Worm (Caenorhabditis elegans) whole organism, L1 larva: Measurements from ENCODE around the gene fipr-1.

Experiments used
- C04F5.9 ChIP-seq: sonication (generic microtip); optimal IDR thresholded peaks from 2 replicates; lab custom pipeline; 2016; ENCODE audit warnings: missing genetic modification characterization, missing compliant biosample characterization
- C16A3.4 ChIP-seq: fragments of 150-350 bp; optimal IDR thresholded peaks from 2 replicates; lab custom pipeline; 2014; ENCODE audit warnings: missing biosample characterization, missing genetic modification characterization
- alr-1 ChIP-seq: fragments of 200-800 bp; sonication (Bioruptor generic); optimal IDR thresholded peaks from 2 replicates; lab custom pipeline; 2018; ENCODE audit warnings: borderline replicate concordance, mild to moderate bottlenecking, missing genetic modification characterization, missing compliant biosample characterization
- aly-2 ChIP-seq: fragments of 150-350 bp; optimal IDR thresholded peaks from 2 replicates; lab custom pipeline; 2014; ENCODE audit warnings: missing biosample characterization, missing genetic modification characterization
- ceh-8 ChIP-seq: fragments of 200-800 bp; sonication (Bioruptor generic); optimal IDR thresholded peaks from 2 replicates; lab custom pipeline; 2018; ENCODE audit warnings: mild to moderate bottlenecking, missing genetic modification characterization, moderate library complexity, missing compliant biosample characterization
- ceh-90 ChIP-seq: sonication (generic microtip); optimal IDR thresholded peaks from 2 replicates; lab custom pipeline; 2016; ENCODE audit warnings: missing genetic modification characterization, missing compliant biosample characterization
- dpl-1 ChIP-seq, 3 experiments: fragments of 150-350 bp in 2 of 3; sonication (generic microtip) in 1 of 3; optimal IDR thresholded peaks; 2 replicates each; lab custom pipeline; 2014 to 2017; ENCODE audit warnings: missing biosample characterization in 3 of 3, missing genetic modification characterization in 3 of 3, missing genetic modification reagents in 3 of 3
- efl-3 ChIP-seq: fragments of 200-800 bp; sonication (Bioruptor generic); optimal IDR thresholded peaks from 2 replicates; lab custom pipeline; 2018; ENCODE audit warnings: mild to moderate bottlenecking, missing genetic modification characterization, missing compliant biosample characterization
- egl-13 ChIP-seq: sonication (generic microtip); optimal IDR thresholded peaks from 2 replicates; lab custom pipeline; 2016; ENCODE audit warnings: missing genotype, missing genetic modification reagents, missing genetic modification characterization, missing compliant biosample characterization
- egl-27 ChIP-seq, 2 experiments: fragments of 150-350 bp in 1 of 2; sonication (generic microtip); optimal IDR thresholded peaks; 3 replicates each; lab custom pipeline; 2017 to 2018; ENCODE audit warnings: missing biosample characterization in 2 of 2, missing genetic modification characterization in 2 of 2, missing genetic modification reagents in 2 of 2
- elt-3 ChIP-seq, 6 experiments: fragments of 150-350 bp in 1 of 6; sonication (generic microtip); optimal IDR thresholded peaks; 2 replicates each; lab custom pipeline; 2017 to 2018; ENCODE audit warnings: missing biosample characterization in 6 of 6, missing genetic modification characterization in 6 of 6, inconsistent platforms in 1 of 6
- hlh-17 ChIP-seq: fragments of 200-800 bp; sonication (Bioruptor generic); optimal IDR thresholded peaks from 2 replicates; lab custom pipeline; 2018; ENCODE audit warnings: missing genetic modification characterization, mild to moderate bottlenecking, missing compliant biosample characterization, moderate library complexity, borderline replicate concordance
- hpl-2 ChIP-seq: fragments of 150-350 bp; optimal IDR thresholded peaks from 2 replicates; lab custom pipeline; 2014; ENCODE audit warnings: missing biosample characterization, missing genetic modification reagents, missing genetic modification characterization
- irx-1 ChIP-seq: sonication (generic microtip); optimal IDR thresholded peaks from 2 replicates; lab custom pipeline; 2016; ENCODE audit warnings: missing genetic modification characterization, missing compliant biosample characterization
- jun-1 ChIP-seq: fragments of 150-350 bp; optimal IDR thresholded peaks from 2 replicates; lab custom pipeline; 2014; ENCODE audit warnings: missing biosample characterization, missing genetic modification reagents, missing genetic modification characterization
- lin-13 ChIP-seq: fragments of 150-350 bp; optimal IDR thresholded peaks from 2 replicates; lab custom pipeline; 2014; ENCODE audit warnings: missing biosample characterization, missing genetic modification reagents, missing genetic modification characterization
- lin-14 ChIP-seq: fragments of 200-800 bp; sonication (Bioruptor generic); optimal IDR thresholded peaks from 2 replicates; lab custom pipeline; 2018; ENCODE audit warnings: mild to moderate bottlenecking, missing genetic modification characterization, moderate library complexity, missing compliant biosample characterization
- lin-35 ChIP-seq, 2 experiments: fragments of 150-350 bp; optimal IDR thresholded peaks; 2 replicates each; lab custom pipeline; 2014; ENCODE audit warnings: missing biosample characterization in 2 of 2, missing genetic modification characterization in 2 of 2, missing genetic modification reagents in 2 of 2
- mab-9 ChIP-seq: fragments of 200-800 bp; sonication (Bioruptor generic); IDR thresholded peaks from 2 replicates; pipeline ENCODE4 v1.3.6; 2022; ENCODE audit warnings: missing genetic modification reagents, missing genetic modification characterization, missing compliant biosample characterization
- mef-2 ChIP-seq: fragments of 150-350 bp; optimal IDR thresholded peaks from 2 replicates; lab custom pipeline; 2014; ENCODE audit warnings: missing biosample characterization, missing genetic modification characterization
- mep-1 ChIP-seq: fragments of 150-350 bp; optimal IDR thresholded peaks from 2 replicates; lab custom pipeline; 2014; ENCODE audit warnings: missing biosample characterization, missing genetic modification characterization
- nhr-12 ChIP-seq: sonication (generic microtip); optimal IDR thresholded peaks from 2 replicates; lab custom pipeline; 2017; ENCODE audit warnings: missing biosample characterization, missing genetic modification characterization
- nhr-19 ChIP-seq: fragments of 200-800 bp; sonication (Bioruptor generic); conservative IDR thresholded peaks from 2 replicates; pipeline ENCODE4 v1.3.6; 2022; ENCODE audit warnings: missing genetic modification characterization, missing compliant biosample characterization
- nhr-20 ChIP-seq: sonication (generic microtip); optimal IDR thresholded peaks from 2 replicates; lab custom pipeline; 2016; ENCODE audit warnings: mild to moderate bottlenecking, missing genetic modification characterization, missing compliant biosample characterization
- nhr-28 ChIP-seq: fragments of 150-350 bp; optimal IDR thresholded peaks from 2 replicates; lab custom pipeline; 2014; ENCODE audit warnings: missing biosample characterization, missing genetic modification characterization
- nhr-47 ChIP-seq: sonication (generic microtip); optimal IDR thresholded peaks from 2 replicates; lab custom pipeline; 2016; ENCODE audit warnings: mild to moderate bottlenecking, missing genetic modification characterization, moderate library complexity, missing compliant biosample characterization
- nhr-71 ChIP-seq: sonication (generic microtip); optimal IDR thresholded peaks from 2 replicates; lab custom pipeline; 2016; ENCODE audit warnings: mild to moderate bottlenecking, missing genetic modification characterization, moderate library complexity, missing compliant biosample characterization
- nhr-76 ChIP-seq: sonication (generic microtip); optimal IDR thresholded peaks from 2 replicates; lab custom pipeline; 2017; ENCODE audit warnings: missing biosample characterization, missing genetic modification characterization
- nhr-77 ChIP-seq: fragments of 150-350 bp; optimal IDR thresholded peaks from 2 replicates; lab custom pipeline; 2014; ENCODE audit warnings: missing biosample characterization, missing genetic modification characterization
- nhr-85 ChIP-seq: sonication (generic microtip); peaks from one replicate; lab custom pipeline; 2016; ENCODE audit warnings: missing genetic modification characterization, inconsistent platforms, missing compliant biosample characterization
- nhr-90 ChIP-seq: sonication (generic microtip); optimal IDR thresholded peaks from 2 replicates; lab custom pipeline; 2016; ENCODE audit warnings: mild to moderate bottlenecking, missing genetic modification characterization, missing compliant biosample characterization; ENCODE audit not compliant: poor library complexity
- pag-3 ChIP-seq: sonication (generic microtip); optimal IDR thresholded peaks from 2 replicates; lab custom pipeline; 2017; ENCODE audit warnings: missing genetic modification characterization, mild to moderate bottlenecking, missing compliant biosample characterization, antibody characterized with exemption, borderline replicate concordance; ENCODE audit not compliant: insufficient read depth
- rnt-1 ChIP-seq: sonication (generic microtip); optimal IDR thresholded peaks from 2 replicates; lab custom pipeline; 2016; ENCODE audit warnings: mild to moderate bottlenecking, missing genetic modification characterization, moderate library complexity, missing compliant biosample characterization
- snpc-4 ChIP-seq: fragments of 150-350 bp; optimal IDR thresholded peaks from 2 replicates; lab custom pipeline; 2014; ENCODE audit warnings: missing biosample characterization, missing genetic modification characterization
- snu-23 ChIP-seq: sonication (generic microtip); optimal IDR thresholded peaks from 2 replicates; lab custom pipeline; 2016; ENCODE audit warnings: missing genetic modification characterization, missing compliant biosample characterization
- sox-4 ChIP-seq: sonication (generic microtip); optimal IDR thresholded peaks from 2 replicates; lab custom pipeline; 2016; ENCODE audit warnings: missing genetic modification characterization, missing compliant biosample characterization
- swsn-7 ChIP-seq: sonication (generic microtip); optimal IDR thresholded peaks from 2 replicates; lab custom pipeline; 2016; ENCODE audit warnings: missing genetic modification characterization, missing compliant biosample characterization
- tbx-2 ChIP-seq: sonication (generic microtip); optimal IDR thresholded peaks from 2 replicates; lab custom pipeline; 2016; ENCODE audit warnings: missing genetic modification characterization, missing compliant biosample characterization
- unc-130 ChIP-seq: fragments of 150-350 bp; optimal IDR thresholded peaks from 2 replicates; lab custom pipeline; 2017; ENCODE audit warnings: missing biosample characterization, missing genetic modification characterization, inconsistent platforms
- unc-62 ChIP-seq: fragments of 150-350 bp; optimal IDR thresholded peaks from 2 replicates; lab custom pipeline; 2014; ENCODE audit warnings: missing biosample characterization, missing genetic modification reagents, missing genetic modification characterization
- unc-86 ChIP-seq: sonication (generic microtip); optimal IDR thresholded peaks from 2 replicates; lab custom pipeline; 2016; ENCODE audit warnings: missing genetic modification characterization, missing compliant biosample characterization
- unc-98 ChIP-seq: fragments of 200-800 bp; sonication (Bioruptor generic); IDR thresholded peaks from 2 replicates; pipeline ENCODE4 v1.3.6; 2022; ENCODE audit warnings: missing genetic modification characterization, missing compliant biosample characterization
- vab-15 ChIP-seq: sonication (generic microtip); optimal IDR thresholded peaks from 2 replicates; lab custom pipeline; 2017; ENCODE audit warnings: missing genotype, mild to moderate bottlenecking, missing genetic modification characterization, missing compliant biosample characterization
- xbp-1 ChIP-seq: sonication (generic microtip); optimal IDR thresholded peaks from 2 replicates; lab custom pipeline; 2016; ENCODE audit warnings: missing genetic modification characterization, missing compliant biosample characterization
- ztf-4 ChIP-seq: fragments of 150-350 bp; optimal IDR thresholded peaks from 2 replicates; lab custom pipeline; 2014; ENCODE audit warnings: missing biosample characterization, missing genetic modification characterization

fipr-1 gene

DNA sequence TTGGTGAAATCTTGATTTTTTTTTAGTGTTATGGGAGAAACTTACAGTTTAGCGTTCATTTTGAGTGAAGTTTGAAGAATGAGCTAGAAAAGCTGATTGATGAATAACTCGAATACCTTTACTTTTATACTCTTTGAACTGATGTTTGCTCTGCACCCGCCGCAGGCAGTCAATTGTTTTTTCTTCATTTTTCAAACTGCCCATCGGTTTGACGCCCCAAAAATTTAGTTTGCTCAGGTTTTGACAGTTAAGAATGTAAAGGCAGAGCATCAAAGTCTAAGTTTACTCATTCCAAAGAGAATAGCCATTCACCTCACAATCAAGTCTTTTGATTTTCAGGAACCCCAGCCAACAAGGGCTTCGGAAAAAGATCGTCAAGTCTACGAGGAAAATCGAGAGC, at the start of gene fipr-1:
Gene fipr-1 (minus strand): TSS at position 101 of the 400 bp plus-strand sequence.
- TF ChIP-seq unc-98 = no peak
- TF ChIP-seq ztf-4 = no peak
- no peak for TF ChIP-seq egl-13 (tag; lab: Kevin White, UChicago)
- TF ChIP-seq vab-15 (tag; lab: Kevin White, UChicago) = no peak
- TF ChIP-seq lin-35 (GFP tag; optimal IDR thresholded peaks at IDR 0.05; lab: Kevin White, UChicago) = no peak
- TF ChIP-seq sox-4 (tag; lab: Kevin White, UChicago) = no peak
- no peak for TF ChIP-seq hlh-17
- TF ChIP-seq elt-3 (tag; optimal IDR thresholded peaks at IDR 0.05; lab: Kevin White, UChicago) = no peak
- TF ChIP-seq lin-13 (GFP tag; lab: Kevin White, UChicago) = no peak
- TF ChIP-seq aly-2 (tag; lab: Kevin White, UChicago) = no peak
- TF ChIP-seq C16A3.4 (tag; lab: Kevin White, UChicago) = no peak
- no peak for TF ChIP-seq snpc-4 (tag; lab: Kevin White, UChicago)
- TF ChIP-seq nhr-47 (tag; lab: Kevin White, UChicago) = no peak
- no peak for TF ChIP-seq efl-3 (GFP tag; lab: Kevin White, UChicago)
- TF ChIP-seq mef-2 (tag; lab: Kevin White, UChicago) = no peak
- no peak for TF ChIP-seq nhr-77 (tag; lab: Kevin White, UChicago)
- TF ChIP-seq nhr-76 = no peak
- no peak for TF ChIP-seq irx-1
- TF ChIP-seq, all 84 proteins: peak for 0

DNA sequence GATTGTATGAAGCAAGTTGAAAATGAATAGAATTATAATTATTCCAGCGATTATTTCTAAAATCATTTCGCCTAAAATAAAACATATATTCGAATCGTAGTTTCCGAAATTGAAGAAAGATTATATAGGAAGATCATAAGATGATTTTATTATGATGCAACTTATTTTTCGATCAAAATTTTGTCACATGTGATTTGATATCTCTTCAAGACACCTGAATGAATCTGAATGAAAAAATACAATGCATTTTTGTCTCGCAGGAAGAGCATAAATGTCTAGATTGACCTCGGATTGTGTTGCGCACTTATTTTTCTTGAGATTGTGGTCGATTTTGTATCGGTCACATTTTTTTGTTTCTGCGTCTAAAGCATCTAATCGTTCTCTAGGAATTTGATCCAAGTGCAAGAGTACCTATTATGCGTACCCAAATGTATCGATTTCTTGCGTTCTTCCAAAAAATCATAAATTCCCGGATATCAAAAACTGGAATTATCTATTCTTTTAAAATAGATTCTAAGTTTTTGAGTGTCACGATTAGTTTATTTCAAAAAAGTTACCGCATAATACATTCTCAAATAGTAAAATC, 49.0 kb upstream of the fipr-1 start, which contains the start of gene hrg-2:
Gene hrg-2 (minus strand): TSS at position 98 of the 586 bp plus-strand sequence.
- TF ChIP-seq nhr-90 (tag; lab: Kevin White, UChicago) (peak; percentile 34), dpl-1 (GFP tag; optimal IDR thresholded peaks at IDR 0.05; lab: Kevin White, UChicago) (no peak), nhr-20 (tag; lab: Kevin White, UChicago) (peak; percentile 61), mep-1 (tag; lab: Kevin White, UChicago) (no peak), xbp-1 (tag; lab: Kevin White, UChicago) (no peak), egl-27 (tag; optimal IDR thresholded peaks at IDR 0.05; lab: Kevin White, UChicago) (no peak), jun-1 (no peak), C04F5.9 (tag; lab: Kevin White, UChicago) (no peak), nhr-85 (tag; lab: Kevin White, UChicago) (peak; percentile 69), nhr-19 (no peak), unc-86 (tag; lab: Kevin White, UChicago) (no peak), ztf-4 (no peak), mab-9 (GFP tag; lab: Robert Waterston, UW) (no peak), ceh-8 (GFP tag; lab: Kevin White, UChicago) (no peak), nhr-28 (tag; lab: Kevin White, UChicago) (no peak), unc-62 (GFP tag; lab: Kevin White, UChicago) (no peak), pag-3 (tag; lab: Kevin White, UChicago) (no peak), snpc-4 (tag; lab: Kevin White, UChicago) (no peak), nhr-77 (tag; lab: Kevin White, UChicago) (no peak), sox-4 (tag; lab: Kevin White, UChicago) (no peak), alr-1 (no peak), lin-14 (peak; percentile 26), nhr-71 (tag; lab: Kevin White, UChicago) (peak; percentile 57), hlh-17 (no peak), swsn-7 (no peak), nhr-12 (no peak), unc-130 (no peak), snu-23 (peak; percentile 17), hpl-2 (GFP tag; lab: Kevin White, UChicago) (no peak), ceh-90 (tag; lab: Kevin White, UChicago) (no peak), tbx-2 (peak; percentile 6), rnt-1 (tag; lab: Kevin White, UChicago) (no peak)
